Fruit fly (Drosophila melanogaster) whole organism, embryonic: ENCODE data around the gene Mul1.

Experiments used
- Abd-B ChIP-seq: fragments of 200-800 bp; sonication (Bioruptor generic); optimal IDR thresholded peaks from 2 replicates; lab custom pipeline; 2018; ENCODE audit warnings: missing biosample characterization, mild to moderate bottlenecking, missing genetic modification characterization, moderate library complexity
- CG10209 ChIP-seq: fragments of 200-800 bp; sonication (Bioruptor generic); optimal IDR thresholded peaks from 3 replicates; lab custom pipeline; 2017; ENCODE audit warnings: missing biosample characterization, mild to moderate bottlenecking, missing genetic modification characterization, missing genetic modification reagents
- CG10431 ChIP-seq: fragments of 200-800 bp; sonication (Bioruptor generic); optimal IDR thresholded peaks from 3 replicates; lab custom pipeline; 2018; ENCODE audit warnings: missing biosample characterization, mild to moderate bottlenecking, missing genetic modification characterization
- CG10462 ChIP-seq: fragments of 200-800 bp; sonication (Bioruptor generic); optimal IDR thresholded peaks from 2 replicates; lab custom pipeline; 2016; ENCODE audit warnings: missing biosample characterization, missing genetic modification characterization
- CG11085 ChIP-seq: fragments of 200-800 bp; sonication (Bioruptor generic); IDR thresholded peaks from 2 replicates; pipeline ENCODE4 v1.3.6; 2022; ENCODE audit warnings: missing biosample characterization, missing genetic modification characterization
- CG11398 ChIP-seq: fragments of 200-800 bp; sonication (Bioruptor generic); optimal IDR thresholded peaks from 2 replicates; lab custom pipeline; 2016; ENCODE audit warnings: missing biosample characterization, missing genetic modification characterization
- CG11723 ChIP-seq: fragments of 200-800 bp; sonication (Bioruptor generic); optimal IDR thresholded peaks from 2 replicates; lab custom pipeline; 2017; ENCODE audit warnings: missing biosample characterization, mild to moderate bottlenecking, missing genetic modification characterization
- CG12391 ChIP-seq: fragments of 200-800 bp; sonication (Bioruptor generic); optimal IDR thresholded peaks from 3 replicates; lab custom pipeline; 2018; ENCODE audit warnings: missing biosample characterization, mild to moderate bottlenecking, missing genetic modification characterization, moderate library complexity
- CG13624 ChIP-seq: fragments of 200-800 bp; sonication (Bioruptor generic); optimal IDR thresholded peaks from 2 replicates; lab custom pipeline; 2016; ENCODE audit warnings: missing biosample characterization, missing genetic modification characterization
- CG15479 ChIP-seq: fragments of 200-800 bp; sonication (Bioruptor generic); optimal IDR thresholded peaks from 3 replicates; lab custom pipeline; 2019; ENCODE audit warnings: missing biosample characterization, mild to moderate bottlenecking, missing genetic modification characterization, moderate library complexity
- CG15514 ChIP-seq: fragments of 200-800 bp; sonication (Bioruptor generic); optimal IDR thresholded peaks from 3 replicates; lab custom pipeline; 2017; ENCODE audit warnings: missing biosample characterization, missing genetic modification characterization, mild to moderate bottlenecking, moderate library complexity, missing genetic modification reagents
- CG1603 ChIP-seq: fragments of 200-800 bp; sonication (Bioruptor generic); optimal IDR thresholded peaks from 2 replicates; lab custom pipeline; 2019; ENCODE audit warnings: missing biosample characterization, mild to moderate bottlenecking, missing genetic modification characterization, moderate library complexity
- CG1647 ChIP-seq: fragments of 200-800 bp; sonication (Bioruptor generic); optimal IDR thresholded peaks from 3 replicates; lab custom pipeline; 2016; ENCODE audit warnings: missing biosample characterization, missing genetic modification characterization
- CG18011 ChIP-seq: fragments of 200-800 bp; sonication (Bioruptor generic); optimal IDR thresholded peaks from 2 replicates; lab custom pipeline; 2017; ENCODE audit warnings: missing biosample characterization, missing genetic modification characterization, mild to moderate bottlenecking, moderate library complexity, missing genotype
- CG18262 ChIP-seq: fragments of 200-800 bp; optimal IDR thresholded peaks from 3 replicates; lab custom pipeline; 2019; ENCODE audit warnings: missing biosample characterization, mild to moderate bottlenecking, missing genetic modification characterization, moderate library complexity
- CG18619 ChIP-seq: fragments of 200-800 bp; sonication (Bioruptor generic); optimal IDR thresholded peaks from 3 replicates; lab custom pipeline; 2017; ENCODE audit warnings: missing biosample characterization, mild to moderate bottlenecking, missing genetic modification characterization
- CG32532 ChIP-seq: fragments of 200-800 bp; sonication (Bioruptor generic); IDR thresholded peaks from 2 replicates; pipeline ENCODE4 v1.3.6; 2022; ENCODE audit warnings: missing biosample characterization, missing genetic modification characterization
- CG43689 ChIP-seq: fragments of 200-800 bp; sonication (Bioruptor generic); IDR thresholded peaks from 2 replicates; pipeline ENCODE4 v1.3.6; 2022; ENCODE audit warnings: missing biosample characterization, missing genetic modification characterization
- CG6765 ChIP-seq: fragments of 200-800 bp; sonication (Bioruptor generic); optimal IDR thresholded peaks from 3 replicates; lab custom pipeline; 2017; ENCODE audit warnings: missing biosample characterization, mild to moderate bottlenecking, missing genetic modification characterization
- CG8944 ChIP-seq: fragments of 200-800 bp; sonication (Bioruptor generic); optimal IDR thresholded peaks from 3 replicates; lab custom pipeline; 2016; ENCODE audit warnings: missing biosample characterization, missing genetic modification characterization
- CG9437 ChIP-seq: fragments of 200-800 bp; sonication (Bioruptor generic); optimal IDR thresholded peaks from 2 replicates; lab custom pipeline; 2018; ENCODE audit warnings: missing biosample characterization, mild to moderate bottlenecking, missing genetic modification characterization
- CG9727 ChIP-seq: fragments of 200-800 bp; sonication (Bioruptor generic); optimal IDR thresholded peaks from 3 replicates; lab custom pipeline; 2017; ENCODE audit warnings: missing biosample characterization, mild to moderate bottlenecking, missing genetic modification characterization
- Chrac-16 ChIP-seq: fragments of 200-800 bp; sonication (Bioruptor generic); optimal IDR thresholded peaks from 3 replicates; lab custom pipeline; 2016; ENCODE audit warnings: missing biosample characterization, missing genetic modification characterization
- Dad ChIP-seq: fragments of 200-800 bp; sonication (Bioruptor generic); optimal IDR thresholded peaks from 3 replicates; lab custom pipeline; 2016; ENCODE audit warnings: missing biosample characterization, missing genetic modification characterization
- Dip3 ChIP-seq: fragments of 200-800 bp; sonication (Bioruptor generic); optimal IDR thresholded peaks from 3 replicates; lab custom pipeline; 2016; ENCODE audit warnings: missing biosample characterization, missing genetic modification characterization
- Elba2 ChIP-seq: fragments of 200-800 bp; sonication (Bioruptor generic); optimal IDR thresholded peaks from 3 replicates; lab custom pipeline; 2016; ENCODE audit warnings: missing biosample characterization, missing genetic modification characterization
- Gug ChIP-seq: fragments of 200-800 bp; sonication (Bioruptor generic); IDR thresholded peaks from 4 replicates; pipeline ENCODE4 v1.3.6; 2022; ENCODE audit warnings: missing biosample characterization, missing genetic modification characterization
- HLH54F ChIP-seq: fragments of 200-800 bp; sonication (Bioruptor generic); optimal IDR thresholded peaks from 3 replicates; lab custom pipeline; 2016; ENCODE audit warnings: missing biosample characterization, missing genetic modification characterization
- HmgZ ChIP-seq: fragments of 200-800 bp; sonication (Bioruptor generic); optimal IDR thresholded peaks from 2 replicates; lab custom pipeline; 2018; ENCODE audit warnings: missing biosample characterization, mild to moderate bottlenecking, missing genetic modification characterization
- Hmx ChIP-seq: fragments of 200-800 bp; sonication (Bioruptor generic); optimal IDR thresholded peaks from 2 replicates; lab custom pipeline; 2016; ENCODE audit warnings: missing biosample characterization, missing genetic modification characterization
- Hr39 ChIP-seq: fragments of >200 bp; optimal IDR thresholded peaks from 2 replicates; lab custom pipeline; 2017
- PHDP ChIP-seq: fragments of 200-800 bp; sonication (Bioruptor generic); optimal IDR thresholded peaks from 3 replicates; lab custom pipeline; 2018; ENCODE audit warnings: missing biosample characterization, mild to moderate bottlenecking, missing genetic modification characterization, moderate library complexity
- Vsx1 ChIP-seq: fragments of 200-800 bp; sonication (Bioruptor generic); optimal IDR thresholded peaks from 2 replicates; lab custom pipeline; 2017; ENCODE audit warnings: missing biosample characterization, mild to moderate bottlenecking, missing genetic modification characterization, missing genetic modification reagents
- abd-A ChIP-seq: fragments of 200-800 bp; sonication (Bioruptor generic); optimal IDR thresholded peaks from 3 replicates; lab custom pipeline; 2019; ENCODE audit warnings: missing biosample characterization, mild to moderate bottlenecking, missing genetic modification characterization, moderate library complexity
- cad ChIP-seq: fragments of >200 bp; optimal IDR thresholded peaks from 2 replicates; lab custom pipeline; 2017; ENCODE audit warnings: missing biosample characterization, missing genetic modification characterization
- ems ChIP-seq: fragments of 200-800 bp; sonication (Bioruptor generic); optimal IDR thresholded peaks from 3 replicates; lab custom pipeline; 2016; ENCODE audit warnings: missing biosample characterization, missing genetic modification characterization
- gcm ChIP-seq: fragments of 200-800 bp; sonication (Bioruptor generic); optimal IDR thresholded peaks from 2 replicates; lab custom pipeline; 2019; ENCODE audit warnings: missing biosample characterization, mild to moderate bottlenecking, missing genetic modification characterization, moderate library complexity
- grau ChIP-seq: fragments of 200-800 bp; optimal IDR thresholded peaks from 3 replicates; lab custom pipeline; 2019; ENCODE audit warnings: missing biosample characterization, mild to moderate bottlenecking, missing genetic modification characterization, moderate library complexity
- gsb ChIP-seq: fragments of 200-800 bp; sonication (Bioruptor generic); IDR thresholded peaks from 2 replicates; pipeline ENCODE4 v1.3.6; 2022; ENCODE audit warnings: missing biosample characterization, missing genetic modification characterization
- h ChIP-seq: fragments of >200 bp; optimal IDR thresholded peaks from 2 replicates; lab custom pipeline; 2017
- hb ChIP-seq: fragments of 200-800 bp; sonication (Bioruptor generic); IDR thresholded peaks from 3 replicates; pipeline ENCODE4 v1.3.6; 2022; ENCODE audit warnings: missing biosample characterization, missing genetic modification characterization; ENCODE audit not compliant: partially characterized antibody
- klu ChIP-seq: fragments of 200-800 bp; sonication (Bioruptor generic); IDR thresholded peaks from 2 replicates; pipeline ENCODE4 v1.3.6; 2022; ENCODE audit warnings: missing biosample characterization, missing genetic modification characterization
- nau ChIP-seq: fragments of 200-800 bp; sonication (Bioruptor generic); optimal IDR thresholded peaks from 3 replicates; lab custom pipeline; 2017; ENCODE audit warnings: missing biosample characterization, mild to moderate bottlenecking, missing genetic modification characterization, missing genetic modification reagents
- sens ChIP-seq: fragments of 200-800 bp; sonication (Bioruptor generic); peaks from one replicate; lab custom pipeline; 2016; ENCODE audit warnings: missing biosample characterization, missing genetic modification characterization
- slp2 ChIP-seq: fragments of 200-800 bp; sonication (Bioruptor generic); optimal IDR thresholded peaks from 2 replicates; lab custom pipeline; 2016; ENCODE audit warnings: missing biosample characterization, missing genetic modification characterization
- sug ChIP-seq: fragments of 200-800 bp; optimal IDR thresholded peaks from 2 replicates; lab custom pipeline; 2019; ENCODE audit warnings: missing biosample characterization, mild to moderate bottlenecking, missing genetic modification characterization, moderate library complexity
- trem ChIP-seq: fragments of 200-800 bp; optimal IDR thresholded peaks from 3 replicates; lab custom pipeline; 2019; ENCODE audit warnings: missing biosample characterization, mild to moderate bottlenecking, missing genetic modification characterization, moderate library complexity
- unpg ChIP-seq: fragments of 200-800 bp; sonication (Bioruptor generic); optimal IDR thresholded peaks from 3 replicates; lab custom pipeline; 2018; ENCODE audit warnings: missing biosample characterization, mild to moderate bottlenecking, missing genetic modification characterization, moderate library complexity
- usp ChIP-seq: fragments of >200 bp; optimal IDR thresholded peaks from 2 replicates; lab custom pipeline; 2017; ENCODE audit warnings: missing biosample characterization, missing genetic modification characterization
- wek ChIP-seq: fragments of 200-800 bp; sonication (Bioruptor generic); optimal IDR thresholded peaks from 3 replicates; lab custom pipeline; 2018; ENCODE audit warnings: missing biosample characterization, mild to moderate bottlenecking, missing genetic modification characterization, moderate library complexity
- wor ChIP-seq: fragments of 200-800 bp; sonication (Bioruptor generic); IDR thresholded peaks from 2 replicates; pipeline ENCODE4 v1.3.6; 2022; ENCODE audit warnings: missing biosample characterization, missing genetic modification characterization

The Mul1 gene

DNA sequence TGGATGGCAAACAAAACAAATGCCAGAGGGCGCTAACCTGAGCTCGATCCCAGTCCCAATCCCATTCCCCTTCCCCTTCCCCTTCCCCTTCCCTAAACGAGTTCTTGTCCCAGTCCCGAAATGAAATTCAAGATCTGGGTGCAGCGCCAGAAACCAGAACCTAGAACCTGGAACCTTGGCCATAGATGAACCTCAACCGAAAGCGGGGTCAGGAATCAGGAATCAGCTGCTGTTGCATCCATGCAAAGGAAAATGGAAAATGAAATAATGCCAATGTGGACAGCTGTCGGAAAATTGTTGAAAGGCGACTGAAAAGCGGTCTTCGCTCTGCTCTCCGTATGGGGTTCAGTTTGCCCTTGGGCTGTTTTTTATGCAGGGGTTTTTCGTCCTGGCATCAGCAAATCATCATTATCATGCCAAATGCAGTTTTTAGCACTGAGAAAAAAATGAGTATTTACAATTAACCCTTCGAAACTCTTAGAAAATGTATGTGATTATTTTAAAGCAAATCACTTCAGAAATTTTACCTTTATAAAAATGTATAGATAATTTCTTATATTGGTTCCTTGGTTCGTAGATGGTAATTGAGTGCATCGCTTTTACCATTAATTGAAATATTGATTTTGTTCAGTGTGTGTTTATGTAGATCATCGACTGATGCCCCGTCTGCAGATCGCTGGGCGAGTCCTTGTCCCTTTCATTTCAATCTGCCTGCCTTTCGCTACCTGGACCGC, 43.5 kb upstream of the Mul1 start (continued):
- TF ChIP-seq Dip3 (GFP tag; lab: Kevin White, UChicago) (no peak), CG15514 (GFP tag; lab: Kevin White, UChicago) (no peak), wor (GFP tag; lab: Robert Waterston, UW) (no peak), unpg (GFP tag; lab: Kevin White, UChicago) (no peak), Abd-B (GFP tag; lab: Kevin White, UChicago) (no peak), trem (tag; lab: Kevin White, UChicago) (peak; percentile 58), gcm (peak; percentile 19), ems (GFP tag; lab: Kevin White, UChicago) (no peak), CG10431 (GFP tag; lab: Kevin White, UChicago) (no peak), CG1647 (GFP tag; lab: Kevin White, UChicago) (no peak), grau (tag; lab: Kevin White, UChicago) (peak; percentile 38), Elba2 (peak; percentile 58), CG11398 (GFP tag; lab: Kevin White, UChicago) (no peak), Dad (GFP tag; lab: Kevin White, UChicago) (no peak), CG32532 (GFP tag; lab: Robert Waterston, UW) (no peak), h (lab: Kevin White, UChicago) (no peak), HmgZ (tag; lab: Kevin White, UChicago) (no peak), gsb (no peak), sug (no peak), Vsx1 (GFP tag; lab: Kevin White, UChicago) (no peak), CG43689 (GFP tag; lab: Robert Waterston, UW) (no peak), CG6765 (GFP tag; lab: Kevin White, UChicago) (no peak), CG10209 (GFP tag; lab: Kevin White, UChicago) (peak; percentile 9), cad (no peak), klu (GFP tag; lab: Robert Waterston, UW) (no peak), Hr39 (no peak), sens (GFP tag; lab: Kevin White, UChicago) (peak; percentile 85), hb (GFP tag; lab: Robert Waterston, UW) (no peak), Chrac-16 (GFP tag; lab: Kevin White, UChicago) (peak; percentile 26), nau (GFP tag; lab: Kevin White, UChicago) (no peak), PHDP (no peak), CG18619 (GFP tag; lab: Kevin White, UChicago) (no peak), CG11723 (GFP tag; lab: Kevin White, UChicago) (no peak), usp (GFP tag; lab: Kevin White, UChicago) (no peak), CG1603 (tag; lab: Kevin White, UChicago) (peak; percentile 16), slp2 (no peak), Gug (GFP tag; lab: Robert Waterston, UW) (no peak), CG9727 (GFP tag; lab: Kevin White, UChicago) (peak; percentile 78), CG13624 (GFP tag; lab: Kevin White, UChicago) (no peak), CG9437 (GFP tag; lab: Kevin White, UChicago) (no peak), CG18262 (tag; lab: Kevin White, UChicago) (peak; percentile 78), CG10462 (GFP tag; lab: Kevin White, UChicago) (no peak), abd-A (tag; lab: Kevin White, UChicago) (no peak), CG8944 (GFP tag; lab: Kevin White, UChicago) (no peak), CG11085 (GFP tag; lab: Robert Waterston, UW) (no peak), HLH54F (GFP tag; lab: Kevin White, UChicago) (no peak), Hmx (no peak), CG12391 (tag; lab: Kevin White, UChicago) (peak; percentile 64), wek (GFP tag; lab: Kevin White, UChicago) (no peak), CG18011 (GFP tag; lab: Kevin White, UChicago) (no peak), CG15479 (GFP tag; lab: Kevin White, UChicago) (peak; percentile 23)
